Worm (Caenorhabditis elegans) whole organism, L3 larva: ENCODE data around the gene R102.6.

ENCODE experiments used
- ZK546.5 ChIP-seq: sonication (generic microtip); optimal IDR thresholded peaks from 2 replicates; lab custom pipeline; 2017; ENCODE audit warnings: missing biosample characterization, missing genetic modification characterization
- elt-1 ChIP-seq: fragments of 150-350 bp; optimal IDR thresholded peaks from 2 replicates; lab custom pipeline; 2014; ENCODE audit warnings: missing biosample characterization, missing genetic modification characterization
- elt-3 ChIP-seq, 3 experiments: fragments of 150-350 bp in 1 of 3; sonication (generic microtip) in 2 of 3; optimal IDR thresholded peaks; 2 replicates in 2 of 3; 4 replicates in 1 of 3; lab custom pipeline; 2014 to 2017; ENCODE audit warnings: missing biosample characterization in 3 of 3, missing genetic modification characterization in 3 of 3
- lin-39 ChIP-seq: fragments of 150-350 bp; optimal IDR thresholded peaks from 2 replicates; lab custom pipeline; 2018; ENCODE audit warnings: missing biosample characterization, missing genetic modification reagents, missing genetic modification characterization
- mdl-1 ChIP-seq: fragments of 150-350 bp; optimal IDR thresholded peaks from 2 replicates; lab custom pipeline; 2014; ENCODE audit warnings: missing biosample characterization, missing genetic modification characterization
- nhr-76 ChIP-seq: fragments of 150-350 bp; sonication (generic microtip); optimal IDR thresholded peaks from 5 replicates; lab custom pipeline; 2014; ENCODE audit warnings: missing biosample characterization, missing genetic modification characterization
- snpc-4 ChIP-seq: fragments of 150-350 bp; optimal IDR thresholded peaks from 2 replicates; lab custom pipeline; 2014; ENCODE audit warnings: missing biosample characterization, missing genetic modification characterization
- tbx-2 ChIP-seq: sonication (generic microtip); optimal IDR thresholded peaks from 2 replicates; lab custom pipeline; 2016; ENCODE audit warnings: mild to moderate bottlenecking, missing genetic modification characterization, missing compliant biosample characterization
- unc-62 ChIP-seq: fragments of 150-350 bp; sonication (generic microtip); optimal IDR thresholded peaks from 4 replicates; lab custom pipeline; 2014; ENCODE audit warnings: missing biosample characterization, missing genetic modification reagents, missing genetic modification characterization

ce11 chrIV:10668561-10668960, 37.4 kb downstream of the R102.6 start:
- no peak for TF ChIP-seq mdl-1 (tag; lab: Kevin White, UChicago)
- TF ChIP-seq ZK546.5 (tag; lab: Kevin White, UChicago) = no peak
- TF ChIP-seq elt-3 (tag; optimal IDR thresholded peaks at IDR 0.05; lab: Kevin White, UChicago) = no peak
- TF ChIP-seq lin-39 = no peak
- TF ChIP-seq unc-62 = no peak
- TF ChIP-seq tbx-2 (tag; lab: Kevin White, UChicago) = no peak
- TF ChIP-seq snpc-4 = no peak
- TF ChIP-seq elt-1 (tag; lab: Kevin White, UChicago) = no peak
- no peak for TF ChIP-seq nhr-76 (tag; lab: Kevin White, UChicago)
